Worm (Caenorhabditis elegans): Measurements from ENCODE around the gene clec-156.

- TF ChIP-seq fkh-10 (GFP tag; optimal IDR thresholded peaks at IDR 0.05) = no peak
- TF ChIP-seq pha-4 (GFP tag; IDR thresholded peaks at IDR 0.05) = no peak
- TF ChIP-seq pha-4 (tag; optimal IDR thresholded peaks at IDR 0.05) = no peak
- no peak for TF ChIP-seq nhr-237 (tag; optimal IDR thresholded peaks at IDR 0.05)
- no peak for TF ChIP-seq gei-8 (GFP tag; optimal IDR thresholded peaks at IDR 0.05)
- no peak for TF ChIP-seq unc-39 (tag; optimal IDR thresholded peaks at IDR 0.05)
- no peak for TF ChIP-seq tag-97 (GFP tag; IDR thresholded peaks at IDR 0.05)
- no peak for TF ChIP-seq lin-15B (tag; optimal IDR thresholded peaks at IDR 0.05)
Observed at ce11 chrIII:4809526-4810153, 32.4 kb downstream of the clec-156 start, which contains the start of gene pal-1.

Measured in whole organism, L4 larva.